Worm (Caenorhabditis elegans) whole organism, young adult: ENCODE data around the gene B0336.13.

Source experiments
- F55B11.4 ChIP-seq: sonication (generic microtip); optimal IDR thresholded peaks from 2 replicates; lab custom pipeline; 2016; ENCODE audit warnings: missing compliant biosample characterization, missing genetic modification characterization, borderline replicate concordance; ENCODE audit not compliant: insufficient read depth
- F57C9.4 ChIP-seq: sonication (generic microtip); optimal IDR thresholded peaks from 2 replicates; lab custom pipeline; 2017; ENCODE audit warnings: mild to moderate bottlenecking, missing genetic modification characterization, missing compliant biosample characterization
- Y53F4B.3 ChIP-seq: fragments of 200-800 bp; sonication (Bioruptor generic); IDR thresholded peaks from 2 replicates; pipeline ENCODE4 v1.3.6; 2022; ENCODE audit warnings: missing genetic modification reagents, missing genetic modification characterization, missing compliant biosample characterization
- Y95B8A.8 ChIP-seq: fragments of 200-800 bp; sonication (Bioruptor generic); IDR thresholded peaks from 2 replicates; pipeline ENCODE4 v1.3.6; 2022; ENCODE audit warnings: missing genetic modification reagents, missing genetic modification characterization, missing compliant biosample characterization
- ama-1 ChIP-seq, 3 experiments: fragments of 150-350 bp in 1 of 3; sonication (generic microtip) in 2 of 3; optimal IDR thresholded peaks; 2 replicates each; lab custom pipeline; 2014 to 2018; ENCODE audit warnings: missing biosample characterization in 2 of 3, missing genetic modification characterization in 2 of 3, missing genetic modification reagents in 2 of 3
- aptf-3 ChIP-seq: fragments of 200-800 bp; sonication (Bioruptor generic); IDR thresholded peaks from 2 replicates; pipeline ENCODE4 v1.3.6; 2022; ENCODE audit warnings: missing genetic modification characterization, missing compliant biosample characterization
- efl-1 ChIP-seq: fragments of 150-350 bp; optimal IDR thresholded peaks from 2 replicates; lab custom pipeline; 2014; ENCODE audit warnings: missing biosample characterization, missing genetic modification reagents, missing genetic modification characterization
- nfya-1 ChIP-seq: sonication (generic microtip); optimal IDR thresholded peaks from 2 replicates; lab custom pipeline; 2017; ENCODE audit warnings: antibody characterized with exemption, missing compliant biosample characterization, missing genetic modification characterization, borderline replicate concordance; ENCODE audit not compliant: insufficient read depth
- rpc-1 ChIP-seq, 2 experiments: fragments of 150-350 bp in 1 of 2; sonication (generic microtip) in 1 of 2; optimal IDR thresholded peaks; 2 replicates each; lab custom pipeline; 2014 to 2018; ENCODE audit warnings: missing biosample characterization in 1 of 2, missing genetic modification characterization in 1 of 2, missing genetic modification reagents in 1 of 2, missing genotype in 1 of 2
- snpc-4 ChIP-seq, 5 experiments: fragments of 150-350 bp in 1 of 5; sonication (generic microtip) in 4 of 5; optimal IDR thresholded peaks; 2 replicates each; lab custom pipeline; 2014 to 2018; ENCODE audit warnings: missing genetic modification characterization in 5 of 5, missing biosample characterization in 3 of 5, antibody characterized with exemption in 2 of 5, mild to moderate bottlenecking in 2 of 5, missing compliant biosample characterization in 2 of 5, missing genotype in 2 of 5, moderate library complexity in 2 of 5, missing genetic modification reagents in 1 of 5
- unc-62 ChIP-seq: fragments of 150-350 bp; optimal IDR thresholded peaks from 2 replicates; lab custom pipeline; 2014; ENCODE audit warnings: missing biosample characterization, missing genetic modification reagents, missing genetic modification characterization
- ztf-26 ChIP-seq: sonication (generic microtip); optimal IDR thresholded peaks from 2 replicates; lab custom pipeline; 2017; ENCODE audit warnings: missing genetic modification characterization, missing compliant biosample characterization

DNA sequence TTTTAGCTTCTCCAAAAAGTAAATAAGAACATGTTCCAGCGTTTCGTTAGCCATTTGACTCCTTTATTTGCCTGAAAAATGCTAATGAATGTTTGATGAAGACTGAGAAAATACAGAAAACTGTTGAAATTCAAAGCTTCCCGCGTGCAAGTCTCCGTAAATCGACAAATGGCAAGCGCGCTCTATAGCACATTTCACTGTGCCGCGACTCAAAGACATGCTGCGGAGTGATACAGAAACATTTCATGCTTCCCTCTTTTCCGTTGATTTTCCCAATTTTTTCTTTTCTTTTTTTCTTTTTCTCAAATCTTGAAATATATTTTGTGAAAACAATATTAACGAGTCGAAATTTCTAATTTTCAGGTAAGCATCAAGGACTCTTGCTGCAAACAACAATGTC is 14.9 kb upstream of the B0336.13 start, which contains the start of the genes ska-3 and rps-12:
- TF ChIP-seq efl-1 (GFP tag; lab: Kevin White, UChicago) (peak; percentile 93), F57C9.4 (no peak), rpc-1 (optimal IDR thresholded peaks at IDR 0.05; lab: Kevin White, UChicago) (peak; percentile 17), rpc-1 (tag; optimal IDR thresholded peaks at IDR 0.05; lab: Kevin White, UChicago) (peak; percentile 0), Y95B8A.8 (GFP tag; lab: Robert Waterston, UW) (peak; percentile 83), ama-1 (optimal IDR thresholded peaks at IDR 0.05; lab: Kevin White, UChicago) (peak; percentile 7), ama-1 (GFP tag; optimal IDR thresholded peaks at IDR 0.05; lab: Kevin White, UChicago) (no peak), ztf-26 (tag; lab: Kevin White, UChicago) (peak; percentile 95), F55B11.4 (tag; lab: Kevin White, UChicago) (no peak), unc-62 (GFP tag; lab: Kevin White, UChicago) (peak; percentile 4), aptf-3 (GFP tag; lab: Robert Waterston, UW) (no peak), Y53F4B.3 (0 out of 2 replicates have a peak, but pooled peaks have one; percentile 23), snpc-4 (GFP tag; optimal IDR thresholded peaks at IDR 0.05; lab: Kevin White, UChicago) (peak; percentile 78), snpc-4 (tag; optimal IDR thresholded peaks at IDR 0.05; lab: Kevin White, UChicago) (peak; percentile 77 to 88 (median 86)), nfya-1 (tag; lab: Kevin White, UChicago) (no peak)
